Worm (Caenorhabditis elegans): Measurements from ENCODE around the gene tpan-1.

DNA sequence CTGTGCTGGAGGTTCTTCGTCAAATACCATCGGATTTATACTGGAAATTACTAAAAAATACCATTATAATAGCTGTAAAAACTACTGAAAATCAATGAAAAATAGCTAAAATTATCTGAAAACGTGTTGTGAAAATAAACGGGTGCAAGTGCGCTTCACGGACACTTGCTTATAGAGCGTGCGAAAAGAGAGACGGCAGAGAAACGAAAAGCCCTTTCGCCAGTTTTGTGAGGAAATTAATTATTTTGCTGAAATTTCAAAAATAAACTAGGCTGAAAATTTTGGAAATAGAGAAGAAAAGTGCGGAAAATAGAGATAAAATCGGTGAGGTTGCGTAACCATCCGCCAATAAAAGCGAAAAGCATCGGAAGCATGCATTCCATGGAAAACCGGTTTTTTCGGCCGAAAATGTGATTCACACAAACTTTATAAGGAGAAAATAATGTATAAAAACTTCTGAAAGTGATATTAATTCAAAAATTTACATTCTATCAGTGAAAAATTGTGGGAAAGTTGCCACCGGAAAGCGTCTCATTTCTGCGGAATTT lies 44.9 kb upstream of the tpan-1 start, which contains the start of gene dnj-25:
- TF ChIP-seq tab-1 (GFP tag; IDR thresholded peaks at IDR 0.05) (no peak), flt-1 (GFP tag; IDR thresholded peaks at IDR 0.05) (no peak), T22C8.4 (GFP tag; IDR thresholded peaks at IDR 0.05) (no peak), ztf-29 (GFP tag; IDR thresholded peaks at IDR 0.05) (no peak), klf-2 (GFP tag; conservative IDR thresholded peaks at IDR 0.05) (no peak), med-1 (GFP tag; optimal IDR thresholded peaks at IDR 0.05; ENCODE audit: insufficient read depth) (no peak), ref-1 (GFP tag; conservative IDR thresholded peaks at IDR 0.05) (no peak)

Measured in whole organism, midembryonic.